Worm (Caenorhabditis elegans): ENCODE measurements around the gene W08F4.5.
"Not testable (repeated sequence)": the region's sequence is repeated elsewhere in the genome, so short reads cannot be mapped to it uniquely, and the experiment has no call there.

W08F4.5 gene

ce11 chrII:542416-542815, 26.3 kb downstream of the W08F4.5 start:
- TF ChIP-seq nhr-21 (tag; optimal IDR thresholded peaks at IDR 0.05) (peak; percentile 51), mdl-1 (tag; optimal IDR thresholded peaks at IDR 0.05) (no peak)

ce11 chrII:536775-537174, 31.9 kb downstream of the W08F4.5 start, which contains the start of gene T27A1.2:
TSS of gene T27A1.2 (minus strand) at chrII:536875.
- TF ChIP-seq fos-1 (tag; optimal IDR thresholded peaks at IDR 0.05) (no peak), sma-3 (GFP tag; optimal IDR thresholded peaks at IDR 0.05) (no peak), sem-4 (tag; optimal IDR thresholded peaks at IDR 0.05) (no peak)

ce11 chrII:535226-535625, 33.5 kb downstream of the W08F4.5 start, which contains the start of gene T27A1.3:
TSS of gene T27A1.3 (plus strand) at chrII:535526.
- TF ChIP-seq sem-4, nhr-23, elt-1 (tag; optimal IDR thresholded peaks at IDR 0.05): not testable (repeated sequence)

- TF ChIP-seq sma-9 (GFP tag; optimal IDR thresholded peaks at IDR 0.05): no peak
- no peak for TF ChIP-seq sma-9 (tag; optimal IDR thresholded peaks at IDR 0.05)
- TF ChIP-seq F13H6.1 (tag; optimal IDR thresholded peaks at IDR 0.05): peak; percentile 22
- TF ChIP-seq elt-1 (tag; optimal IDR thresholded peaks at IDR 0.05): no peak
Measured at ce11 chrII:526375-526774, 42.3 kb downstream of the W08F4.5 start, which contains the start of gene lgc-34. TSS of gene lgc-34 (plus strand) at chrII:526574.

ce11 chrII:522302-522701, 46.4 kb downstream of the W08F4.5 start, which contains the start of gene slc-36.2:
TSS of gene slc-36.2 (plus strand) at chrII:522602.
- TF ChIP-seq mdl-1 (tag; optimal IDR thresholded peaks at IDR 0.05) (no peak), peb-1 (tag; optimal IDR thresholded peaks at IDR 0.05) (no peak)

DNA sequence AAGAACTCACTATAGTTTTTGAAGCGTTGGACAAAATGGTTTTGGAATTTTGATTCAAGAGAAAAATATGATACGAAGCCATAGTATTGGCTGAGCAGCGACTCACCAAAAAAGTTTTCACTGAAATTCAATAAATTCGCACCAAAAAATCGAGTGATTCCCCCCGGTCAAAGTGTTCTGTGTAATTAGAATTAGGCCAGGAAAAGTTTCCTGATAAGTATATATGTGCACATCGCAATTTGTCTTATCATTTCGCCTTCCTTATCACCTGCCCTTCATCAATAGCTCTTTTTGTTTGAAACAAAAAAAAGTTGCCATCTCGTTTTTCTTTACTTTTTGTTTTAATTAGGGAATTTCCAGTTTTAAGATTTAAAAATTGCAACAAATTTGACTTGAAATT, 47.0 kb downstream of the W08F4.5 start:
- TF ChIP-seq alr-1 (tag; optimal IDR thresholded peaks at IDR 0.05) (no peak), fos-1 (tag; optimal IDR thresholded peaks at IDR 0.05) (peak; percentile 66)
